Worm (Caenorhabditis elegans): ENCODE measurements around the gene exos-7.

The exos-7 gene

DNA sequence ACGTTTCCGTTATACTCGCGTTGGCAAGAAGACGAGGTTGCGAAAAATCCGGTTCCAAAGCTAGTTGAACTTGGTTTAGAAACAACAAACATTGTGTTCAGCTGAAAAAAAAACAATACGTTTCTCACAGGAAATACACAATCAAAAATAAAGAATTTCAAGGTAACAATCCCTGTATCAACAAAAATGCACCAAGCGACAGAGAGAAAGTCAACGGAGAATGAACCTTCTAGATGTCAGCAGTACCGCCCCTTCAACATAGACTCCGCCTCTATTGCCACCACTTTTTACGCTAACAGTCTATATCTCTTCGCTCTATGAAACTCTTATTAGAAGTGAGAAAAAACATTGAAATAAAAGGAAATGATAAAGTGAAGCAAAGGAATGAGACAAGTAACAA lies 29.7 kb downstream of the exos-7 start, which contains the start of gene F31D4.8:
F31D4.8 (minus strand) TSS at position 101 of the 400 bp plus-strand sequence.
- TF ChIP-seq ceh-13 (GFP tag; optimal IDR thresholded peaks at IDR 0.05) (no peak), tbx-11 (GFP tag; IDR thresholded peaks at IDR 0.05) (no peak), B0310.2 (tag; optimal IDR thresholded peaks at IDR 0.05) (no peak), hmbx-1 (tag; optimal IDR thresholded peaks at IDR 0.05) (no peak), ceh-36 (tag; optimal IDR thresholded peaks at IDR 0.05) (no peak), tra-4 (tag; optimal IDR thresholded peaks at IDR 0.05) (no peak), scrt-1 (GFP tag; IDR thresholded peaks at IDR 0.05) (no peak), sea-1 (GFP tag; conservative IDR thresholded peaks at IDR 0.05) (no peak), aly-1 (tag; optimal IDR thresholded peaks at IDR 0.05) (no peak), tbx-37 (GFP tag; conservative IDR thresholded peaks at IDR 0.05) (no peak), flt-1 (GFP tag; IDR thresholded peaks at IDR 0.05) (no peak), ets-7 (tag; optimal IDR thresholded peaks at IDR 0.05) (no peak), pes-1 (GFP tag; IDR thresholded peaks at IDR 0.05) (no peak), hnd-1 (tag; optimal IDR thresholded peaks at IDR 0.05) (no peak), F13C5.2 (tag; optimal IDR thresholded peaks at IDR 0.05) (no peak), ama-1 (optimal IDR thresholded peaks at IDR 0.05) (no peak)

DNA sequence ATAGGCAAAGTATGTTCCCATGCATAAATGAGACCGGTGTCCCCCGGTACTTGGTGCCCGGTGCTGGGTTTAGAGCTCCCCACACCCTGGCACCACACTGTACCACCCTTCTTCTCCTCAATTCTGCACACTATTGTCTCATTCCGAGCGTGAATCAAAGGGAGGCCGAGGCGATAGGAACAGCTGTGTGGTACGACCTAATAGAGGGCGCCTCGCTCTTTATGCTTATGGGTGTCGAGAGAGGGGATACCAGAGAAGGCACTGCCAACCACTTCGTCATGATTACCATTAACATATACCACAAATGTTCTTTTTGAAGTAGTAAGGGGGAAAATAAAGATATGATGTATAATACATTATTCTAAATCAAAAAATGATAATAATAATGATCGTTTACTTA lies 32.0 kb downstream of the exos-7 start:
- TF ChIP-seq F13C5.2 (tag; optimal IDR thresholded peaks at IDR 0.05) (no peak), ceh-13 (GFP tag; optimal IDR thresholded peaks at IDR 0.05) (no peak), scrt-1 (GFP tag; IDR thresholded peaks at IDR 0.05) (no peak), hmg-4 (GFP tag; optimal IDR thresholded peaks at IDR 0.05) (no peak), aly-1 (tag; optimal IDR thresholded peaks at IDR 0.05) (no peak), ets-7 (tag; optimal IDR thresholded peaks at IDR 0.05) (no peak), flt-1 (GFP tag; IDR thresholded peaks at IDR 0.05) (no peak), hnd-1 (tag; optimal IDR thresholded peaks at IDR 0.05) (no peak), tbx-11 (GFP tag; IDR thresholded peaks at IDR 0.05) (no peak), ceh-36 (tag; optimal IDR thresholded peaks at IDR 0.05) (no peak), ama-1 (optimal IDR thresholded peaks at IDR 0.05) (no peak), hmbx-1 (tag; optimal IDR thresholded peaks at IDR 0.05) (no peak), tbx-37 (GFP tag; conservative IDR thresholded peaks at IDR 0.05) (no peak), B0310.2 (tag; optimal IDR thresholded peaks at IDR 0.05) (no peak), pes-1 (GFP tag; IDR thresholded peaks at IDR 0.05) (no peak), tra-4 (tag; optimal IDR thresholded peaks at IDR 0.05) (no peak), sea-1 (GFP tag; conservative IDR thresholded peaks at IDR 0.05) (no peak)

DNA sequence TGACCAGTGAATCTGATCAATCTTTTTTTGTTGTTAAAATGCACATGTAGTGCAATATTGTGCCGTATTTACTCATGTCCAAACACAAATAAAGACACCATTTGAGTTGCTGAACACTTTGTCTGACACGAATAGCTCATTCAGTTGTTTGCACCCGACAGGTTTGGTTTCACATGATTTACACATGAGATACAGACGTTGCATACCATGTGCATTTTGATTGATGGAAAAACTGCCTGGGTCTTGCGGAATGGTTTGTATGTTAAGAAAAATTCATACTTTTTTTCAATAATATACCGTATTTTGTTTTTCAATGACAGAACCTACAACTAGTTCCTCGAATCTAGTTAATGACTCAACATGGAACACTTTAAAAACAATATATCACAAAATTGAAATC lies 32.5 kb downstream of the exos-7 start:
- TF ChIP-seq hnd-1 (tag; optimal IDR thresholded peaks at IDR 0.05) (no peak), ama-1 (optimal IDR thresholded peaks at IDR 0.05) (no peak), pes-1 (GFP tag; IDR thresholded peaks at IDR 0.05) (no peak), ceh-36 (tag; optimal IDR thresholded peaks at IDR 0.05) (no peak), tbx-11 (GFP tag; IDR thresholded peaks at IDR 0.05) (no peak), flt-1 (GFP tag; IDR thresholded peaks at IDR 0.05) (no peak), B0310.2 (tag; optimal IDR thresholded peaks at IDR 0.05) (no peak), F13C5.2 (tag; optimal IDR thresholded peaks at IDR 0.05) (no peak), sea-1 (GFP tag; conservative IDR thresholded peaks at IDR 0.05) (no peak), scrt-1 (GFP tag; IDR thresholded peaks at IDR 0.05) (no peak), tbx-37 (GFP tag; conservative IDR thresholded peaks at IDR 0.05) (no peak), tra-4 (tag; optimal IDR thresholded peaks at IDR 0.05) (no peak), ceh-13 (GFP tag; optimal IDR thresholded peaks at IDR 0.05) (no peak), ets-7 (tag; optimal IDR thresholded peaks at IDR 0.05) (no peak), hmg-4 (GFP tag; optimal IDR thresholded peaks at IDR 0.05) (no peak), aly-1 (tag; optimal IDR thresholded peaks at IDR 0.05) (no peak), hmbx-1 (tag; optimal IDR thresholded peaks at IDR 0.05) (no peak)

DNA sequence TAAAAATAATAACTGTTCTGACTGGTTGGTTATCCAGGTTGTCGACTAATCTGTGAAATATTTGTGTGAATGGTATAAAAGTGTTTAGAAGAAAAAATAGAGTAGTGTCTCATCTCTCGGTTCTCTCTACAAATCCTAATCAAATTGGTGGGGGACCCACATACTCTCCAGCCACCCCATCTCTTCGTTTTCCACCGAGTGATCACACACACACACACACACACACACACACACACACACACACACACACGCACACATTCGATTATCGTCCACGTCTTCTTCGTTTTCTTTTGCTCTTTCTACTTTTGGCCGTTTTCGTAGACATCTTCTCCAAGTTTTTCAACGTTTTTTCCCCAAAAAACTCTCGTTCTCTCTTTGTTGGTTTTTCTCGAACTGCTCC lies 34.5 kb downstream of the exos-7 start:
- TF ChIP-seq hmbx-1 (tag; optimal IDR thresholded peaks at IDR 0.05) = no peak
- no peak for TF ChIP-seq ama-1 (optimal IDR thresholded peaks at IDR 0.05)
- no peak for TF ChIP-seq F13C5.2 (tag; optimal IDR thresholded peaks at IDR 0.05)
- no peak for TF ChIP-seq tra-4 (tag; optimal IDR thresholded peaks at IDR 0.05)

DNA sequence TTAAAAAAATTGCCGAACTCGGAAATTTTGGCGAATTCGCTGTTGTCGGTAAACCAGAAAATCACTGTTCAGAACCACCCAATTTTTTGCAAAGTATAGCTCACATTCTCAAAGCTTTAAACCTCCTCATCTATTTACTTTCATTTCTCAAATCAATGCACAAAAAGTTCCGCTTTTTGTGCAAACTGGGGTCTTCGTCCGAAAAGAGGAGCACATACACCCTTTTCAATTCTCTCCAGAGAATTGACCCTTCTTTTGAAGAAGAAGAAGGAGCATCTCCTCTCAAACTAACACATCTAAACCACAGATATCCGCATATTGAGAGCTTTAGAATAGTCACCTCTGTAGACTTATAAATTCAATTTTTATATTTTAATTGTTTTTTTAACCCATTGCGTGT lies 36.7 kb downstream of the exos-7 start:
- TF ChIP-seq flt-1 (GFP tag; IDR thresholded peaks at IDR 0.05) (no peak), ama-1 (optimal IDR thresholded peaks at IDR 0.05) (no peak), hmg-4 (GFP tag; optimal IDR thresholded peaks at IDR 0.05) (no peak), tbx-11 (GFP tag; IDR thresholded peaks at IDR 0.05) (no peak), ceh-13 (GFP tag; optimal IDR thresholded peaks at IDR 0.05) (no peak), scrt-1 (GFP tag; IDR thresholded peaks at IDR 0.05) (no peak), tra-4 (tag; optimal IDR thresholded peaks at IDR 0.05) (no peak), F13C5.2 (tag; optimal IDR thresholded peaks at IDR 0.05) (no peak)

DNA sequence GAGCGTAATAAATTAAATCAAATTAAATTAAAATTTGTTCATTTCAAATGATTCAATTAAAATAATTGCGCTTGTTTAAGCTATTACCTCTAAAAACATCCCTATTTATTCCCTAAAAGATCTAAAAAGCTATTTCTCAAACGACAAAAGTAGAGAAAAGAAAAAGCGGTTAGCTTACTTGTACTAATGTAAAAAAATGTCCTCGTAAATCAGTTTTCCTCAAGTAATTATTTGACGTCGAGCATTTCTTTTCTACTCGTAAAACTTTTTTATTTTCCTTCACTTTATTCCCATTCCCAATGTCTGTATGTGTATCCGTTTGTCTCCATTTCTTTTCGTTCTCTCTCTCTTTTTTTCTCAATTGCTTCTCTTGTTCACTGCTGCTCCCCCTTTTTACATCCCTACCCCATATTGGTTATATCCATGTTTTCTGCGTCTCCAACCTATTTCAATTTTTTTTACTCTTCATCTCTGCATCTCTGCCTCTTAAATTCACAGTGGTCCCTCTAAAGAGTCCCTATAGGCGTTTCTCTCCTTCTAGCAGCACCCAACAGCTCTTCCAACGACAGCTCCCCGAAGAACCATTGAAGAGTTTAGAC lies 40.5 kb downstream of the exos-7 start, which contains the start of gene unc-80:
unc-80 (plus strand) TSS at position 533 of the 599 bp plus-strand sequence.
- TF ChIP-seq B0310.2 (tag; optimal IDR thresholded peaks at IDR 0.05) = no peak
- TF ChIP-seq ceh-36 (tag; optimal IDR thresholded peaks at IDR 0.05) = no peak
- no peak for TF ChIP-seq F13C5.2 (tag; optimal IDR thresholded peaks at IDR 0.05)

Data from whole organism, early embryonic.